Fruit fly (Drosophila melanogaster) S2 (cell line): ENCODE measurements around the gene alpha-Est3.

ENCODE experiments used
- CG8478 ChIP-seq: fragments of >200 bp; optimal IDR thresholded peaks from 2 replicates; lab custom pipeline; 2018
- CTCF ChIP-seq, 2 experiments: fragments of >200 bp; optimal IDR thresholded peaks; 2 replicates each; lab custom pipeline; 2018

dm6 chr3R:7536281-7536680 lies 5.2 kb downstream of the alpha-Est3 start, which contains the start of gene alpha-Est5:
- no peak for TF ChIP-seq CTCF (optimal IDR thresholded peaks at IDR 0.05; lab: Kevin White, UChicago)
- TF ChIP-seq CG8478 (lab: Kevin White, UChicago): no peak
